Fruit fly (Drosophila melanogaster) whole organism, pupa: Measurements from ENCODE around the gene Tom70.
A peak's percentile ranks its signal among the peaks of the same experiment; 100 is the strongest.

Source experiments
- CG12605 ChIP-seq: fragments of 200-800 bp; sonication (Bioruptor generic); IDR thresholded peaks from 2 replicates; pipeline ENCODE4 v1.3.6; 2022; ENCODE audit warnings: missing biosample characterization, missing genetic modification characterization
- CG14655 ChIP-seq: fragments of 200-800 bp; sonication (Bioruptor generic); optimal IDR thresholded peaks from 3 replicates; lab custom pipeline; 2017; ENCODE audit warnings: mild to moderate bottlenecking, missing biosample characterization, missing genetic modification reagents, missing genetic modification characterization
- CG34367 ChIP-seq: fragments of 200-800 bp; sonication (Bioruptor generic); optimal IDR thresholded peaks from 2 replicates; lab custom pipeline; 2018; ENCODE audit warnings: missing biosample characterization, mild to moderate bottlenecking, missing genetic modification characterization
- CG8159 ChIP-seq: fragments of 200-800 bp; sonication (Bioruptor generic); optimal IDR thresholded peaks from 3 replicates; lab custom pipeline; 2018; ENCODE audit warnings: missing biosample characterization, mild to moderate bottlenecking, missing genetic modification characterization, moderate library complexity
- D1 ChIP-seq: fragments of 200-800 bp; sonication (Bioruptor generic); optimal IDR thresholded peaks from 2 replicates; lab custom pipeline; 2018; ENCODE audit warnings: missing biosample characterization, mild to moderate bottlenecking, missing genetic modification characterization, moderate library complexity
- EcR ChIP-seq: fragments of 200-800 bp; sonication (Bioruptor generic); optimal IDR thresholded peaks from 3 replicates; lab custom pipeline; 2019; ENCODE audit warnings: missing biosample characterization, missing genetic modification characterization, mild to moderate bottlenecking, moderate library complexity, missing genetic modification reagents
- Snoo ChIP-seq: fragments of 200-800 bp; sonication (Bioruptor generic); optimal IDR thresholded peaks from 3 replicates; lab custom pipeline; 2017; ENCODE audit warnings: missing biosample characterization, mild to moderate bottlenecking, missing genetic modification characterization, inconsistent platforms

dm6 chr2L:12005436-12006396 is 32.6 kb downstream of the Tom70 start:
- TF ChIP-seq CG14655 (GFP tag; lab: Kevin White, UChicago) = no peak
- TF ChIP-seq CG8159 = no peak
- peak; percentile 9 for TF ChIP-seq Snoo
- TF ChIP-seq CG34367 (tag; lab: Kevin White, UChicago) = no peak
- peak; percentile 92 for TF ChIP-seq EcR (GFP tag; lab: Kevin White, UChicago)
- no peak for TF ChIP-seq D1 (tag; lab: Kevin White, UChicago)
- no peak for TF ChIP-seq CG12605
